Worm (Caenorhabditis elegans): ENCODE measurements around the gene srb-19.

- TF ChIP-seq ccch-3 (GFP tag; optimal IDR thresholded peaks at IDR 0.05), result no peak
- no peak for TF ChIP-seq F49E8.2 (tag; optimal IDR thresholded peaks at IDR 0.05; ENCODE audit: insufficient read depth)
- no peak for TF ChIP-seq ama-1 (optimal IDR thresholded peaks at IDR 0.05)
- no peak for TF ChIP-seq ama-1 (GFP tag; optimal IDR thresholded peaks at IDR 0.05)
- no peak for TF ChIP-seq mcd-1 (GFP tag; IDR thresholded peaks at IDR 0.05)
- TF ChIP-seq B0019.2 (GFP tag; conservative IDR thresholded peaks at IDR 0.05), result no peak
- no peak for TF ChIP-seq rpc-1 (optimal IDR thresholded peaks at IDR 0.05)
- TF ChIP-seq rpc-1 (tag; optimal IDR thresholded peaks at IDR 0.05), result no peak
- TF ChIP-seq Y53G8AR.9 (GFP tag; conservative IDR thresholded peaks at IDR 0.05), result no peak
- no peak for TF ChIP-seq unc-62 (GFP tag; optimal IDR thresholded peaks at IDR 0.05)
Measured at ce11 chrV:7532947-7533346, 13.0 kb upstream of the srb-19 start, which contains the start of gene C54F6.3.

Data from whole organism, young adult.